Worm (Caenorhabditis elegans): ENCODE data around the gene Y51H4A.936.
"Not testable (repeated sequence)": the region's sequence is repeated elsewhere in the genome, so short reads cannot be mapped to it uniquely, and the experiment has no call there.

Gene Y51H4A.936

ce11 chrIV:16645492-16646191, 16.5 kb downstream of the Y51H4A.936 start:
- TF ChIP-seq T22C8.4 (GFP tag; IDR thresholded peaks at IDR 0.05) (peak; percentile 85), tab-1 (GFP tag; IDR thresholded peaks at IDR 0.05) (no peak)

- TF ChIP-seq ztf-23 (GFP tag; IDR thresholded peaks at IDR 0.05); med-1 (GFP tag; optimal IDR thresholded peaks at IDR 0.05; ENCODE audit: insufficient read depth); T22C8.4 (GFP tag; IDR thresholded peaks at IDR 0.05): not testable (repeated sequence)
Measured at ce11 chrIV:16646192-16646544, 17.0 kb downstream of the Y51H4A.936 start, which contains the start of gene Y51H4A.13. Y51H4A.13 (minus strand) TSS chrIV:16646373.

- 0 out of 2 replicates have a peak, but pooled peaks have one; percentile 12 for TF ChIP-seq flt-1 (GFP tag; IDR thresholded peaks at IDR 0.05)
Measured at ce11 chrIV:16651004-16651403, 21.8 kb downstream of the Y51H4A.936 start.

- TF ChIP-seq T22C8.4 (GFP tag; IDR thresholded peaks at IDR 0.05): 0 out of 2 replicates have a peak, but pooled peaks have one; percentile 23
Measured at ce11 chrIV:16655783-16656182, 26.6 kb downstream of the Y51H4A.936 start, which contains the start of gene set-26. set-26 (minus strand) TSS chrIV:16655883.

- TF ChIP-seq ref-1 (GFP tag; conservative IDR thresholded peaks at IDR 0.05): no peak
- TF ChIP-seq ztf-23 (GFP tag; IDR thresholded peaks at IDR 0.05): 0 out of 2 replicates have a peak, but pooled peaks have one; percentile 15
- 0 out of 2 replicates have a peak, but pooled peaks have one; percentile 38 for TF ChIP-seq T22C8.4 (GFP tag; IDR thresholded peaks at IDR 0.05)
- no peak for TF ChIP-seq med-1 (GFP tag; optimal IDR thresholded peaks at IDR 0.05; ENCODE audit: insufficient read depth)
- TF ChIP-seq ztf-29 (GFP tag; IDR thresholded peaks at IDR 0.05): no peak
- TF ChIP-seq klf-2 (GFP tag; conservative IDR thresholded peaks at IDR 0.05): no peak
- no peak for TF ChIP-seq flt-1 (GFP tag; IDR thresholded peaks at IDR 0.05)
- TF ChIP-seq cog-1 (tag; optimal IDR thresholded peaks at IDR 0.05): peak; percentile 50
- no peak for TF ChIP-seq tab-1 (GFP tag; IDR thresholded peaks at IDR 0.05)
Measured at ce11 chrIV:16656232-16656631, 27.0 kb downstream of the Y51H4A.936 start, which contains the start of gene tsr-2. tsr-2 (plus strand) TSS chrIV:16656613.

ce11 chrIV:16657488-16657982, 28.3 kb downstream of the Y51H4A.936 start:
- TF ChIP-seq ztf-23 (GFP tag; IDR thresholded peaks at IDR 0.05) (no peak), flt-1 (GFP tag; IDR thresholded peaks at IDR 0.05) (no peak), T22C8.4 (GFP tag; IDR thresholded peaks at IDR 0.05) (no peak), tab-1 (GFP tag; IDR thresholded peaks at IDR 0.05) (no peak), cog-1 (tag; optimal IDR thresholded peaks at IDR 0.05) (no peak)

- no peak for TF ChIP-seq tab-1 (GFP tag; IDR thresholded peaks at IDR 0.05)
Measured at ce11 chrIV:16658731-16659130, 29.5 kb downstream of the Y51H4A.936 start.

ce11 chrIV:16659475-16659874, 30.3 kb downstream of the Y51H4A.936 start:
- no peak for TF ChIP-seq ztf-23 (GFP tag; IDR thresholded peaks at IDR 0.05)
- TF ChIP-seq ztf-29 (GFP tag; IDR thresholded peaks at IDR 0.05): no peak
- TF ChIP-seq cog-1 (tag; optimal IDR thresholded peaks at IDR 0.05): no peak
- no peak for TF ChIP-seq klf-2 (GFP tag; conservative IDR thresholded peaks at IDR 0.05)
- no peak for TF ChIP-seq flt-1 (GFP tag; IDR thresholded peaks at IDR 0.05)
- TF ChIP-seq ref-1 (GFP tag; conservative IDR thresholded peaks at IDR 0.05): no peak
- no peak for TF ChIP-seq tab-1 (GFP tag; IDR thresholded peaks at IDR 0.05)

- no peak for TF ChIP-seq cog-1 (tag; optimal IDR thresholded peaks at IDR 0.05)
- TF ChIP-seq ref-1 (GFP tag; conservative IDR thresholded peaks at IDR 0.05): no peak
- no peak for TF ChIP-seq klf-2 (GFP tag; conservative IDR thresholded peaks at IDR 0.05)
- TF ChIP-seq ztf-23 (GFP tag; IDR thresholded peaks at IDR 0.05): no peak
- TF ChIP-seq flt-1 (GFP tag; IDR thresholded peaks at IDR 0.05): no peak
- no peak for TF ChIP-seq ztf-29 (GFP tag; IDR thresholded peaks at IDR 0.05)
- no peak for TF ChIP-seq med-1 (GFP tag; optimal IDR thresholded peaks at IDR 0.05; ENCODE audit: insufficient read depth)
- no peak for TF ChIP-seq tab-1 (GFP tag; IDR thresholded peaks at IDR 0.05)
- TF ChIP-seq T22C8.4 (GFP tag; IDR thresholded peaks at IDR 0.05): no peak
Measured at ce11 chrIV:16663591-16663990, 34.4 kb downstream of the Y51H4A.936 start.

- not testable (repeated sequence) for TF ChIP-seq flt-1 (GFP tag; IDR thresholded peaks at IDR 0.05); cog-1 (tag; optimal IDR thresholded peaks at IDR 0.05); ztf-23 (GFP tag; IDR thresholded peaks at IDR 0.05)
Measured at ce11 chrIV:16664020-16664419, 34.8 kb downstream of the Y51H4A.936 start, which contains the start of gene sta-1. sta-1 (plus strand) TSS chrIV:16664320.

- TF ChIP-seq flt-1 (GFP tag; IDR thresholded peaks at IDR 0.05): 0 out of 2 replicates have a peak, but pooled peaks have one; percentile 39
- TF ChIP-seq ztf-23 (GFP tag; IDR thresholded peaks at IDR 0.05): 0 out of 2 replicates have a peak, but pooled peaks have one; percentile 9
Measured at ce11 chrIV:16670743-16671142, 41.6 kb downstream of the Y51H4A.936 start.
